Fruit fly (Drosophila melanogaster) whole organism, embryonic: Measurements from ENCODE around the gene Osi21.

Experiments
- B-H2 ChIP-seq: fragments of 200-800 bp; sonication (Bioruptor generic); optimal IDR thresholded peaks from 2 replicates; lab custom pipeline; 2018; ENCODE audit warnings: missing biosample characterization, mild to moderate bottlenecking, missing genetic modification characterization
- CG10462 ChIP-seq: fragments of 200-800 bp; sonication (Bioruptor generic); optimal IDR thresholded peaks from 2 replicates; lab custom pipeline; 2016; ENCODE audit warnings: missing biosample characterization, missing genetic modification characterization
- CG10565 ChIP-seq: fragments of 200-800 bp; sonication (Bioruptor generic); optimal IDR thresholded peaks from 3 replicates; lab custom pipeline; 2016; ENCODE audit warnings: missing biosample characterization, mild to moderate bottlenecking, missing genetic modification characterization
- CG11723 ChIP-seq: fragments of 200-800 bp; sonication (Bioruptor generic); optimal IDR thresholded peaks from 2 replicates; lab custom pipeline; 2017; ENCODE audit warnings: missing biosample characterization, mild to moderate bottlenecking, missing genetic modification characterization
- CG12071 ChIP-seq: fragments of 200-800 bp; sonication (Bioruptor generic); optimal IDR thresholded peaks from 3 replicates; lab custom pipeline; 2018; ENCODE audit warnings: missing biosample characterization, mild to moderate bottlenecking, missing genetic modification characterization
- CG1233 ChIP-seq: fragments of 200-800 bp; sonication (Bioruptor generic); optimal IDR thresholded peaks from 4 replicates; lab custom pipeline; 2018; ENCODE audit warnings: missing biosample characterization, mild to moderate bottlenecking, missing genetic modification characterization
- CG17328 ChIP-seq: fragments of 200-800 bp; sonication (Bioruptor generic); IDR thresholded peaks from 2 replicates; pipeline ENCODE4 v1.3.6; 2022; ENCODE audit warnings: missing biosample characterization, missing genetic modification characterization
- CG17359 ChIP-seq: fragments of 200-800 bp; sonication (Bioruptor generic); optimal IDR thresholded peaks from 3 replicates; lab custom pipeline; 2018; ENCODE audit warnings: missing biosample characterization, mild to moderate bottlenecking, missing genetic modification characterization, moderate library complexity
- CG2116 ChIP-seq: fragments of 200-800 bp; sonication (Bioruptor generic); optimal IDR thresholded peaks from 3 replicates; lab custom pipeline; 2018; ENCODE audit warnings: missing biosample characterization, mild to moderate bottlenecking, missing genetic modification characterization
- CG2120 ChIP-seq: fragments of 200-800 bp; sonication (Bioruptor generic); optimal IDR thresholded peaks from 3 replicates; lab custom pipeline; 2016; ENCODE audit warnings: missing biosample characterization, missing genetic modification characterization
- CG2712 ChIP-seq: fragments of 200-800 bp; optimal IDR thresholded peaks from 3 replicates; lab custom pipeline; 2019; ENCODE audit warnings: missing biosample characterization, mild to moderate bottlenecking, missing genetic modification characterization, moderate library complexity
- CG30431 ChIP-seq: fragments of 200-800 bp; sonication (Bioruptor generic); optimal IDR thresholded peaks from 2 replicates; lab custom pipeline; 2017; ENCODE audit warnings: missing biosample characterization, missing genetic modification characterization
- CG4404 ChIP-seq: fragments of 200-800 bp; sonication (Bioruptor generic); IDR thresholded peaks from 2 replicates; pipeline ENCODE4 v1.3.6; 2022; ENCODE audit warnings: missing biosample characterization, missing genetic modification characterization
- CG7987 ChIP-seq: fragments of 200-800 bp; sonication (Bioruptor generic); optimal IDR thresholded peaks from 2 replicates; lab custom pipeline; 2018; ENCODE audit warnings: missing biosample characterization, mild to moderate bottlenecking, missing genetic modification characterization, moderate library complexity
- CG8359 ChIP-seq: fragments of 200-800 bp; sonication (Bioruptor generic); optimal IDR thresholded peaks from 2 replicates; lab custom pipeline; 2017; ENCODE audit warnings: missing biosample characterization, mild to moderate bottlenecking, missing genetic modification characterization, borderline replicate concordance
- CG8765 ChIP-seq: fragments of 200-800 bp; sonication (Bioruptor generic); IDR thresholded peaks from 2 replicates; pipeline ENCODE4 v1.3.6; 2022; ENCODE audit warnings: missing biosample characterization, missing genetic modification characterization
- CG9215 ChIP-seq: fragments of 200-800 bp; sonication (Bioruptor generic); IDR thresholded peaks from 2 replicates; pipeline ENCODE4 v1.3.6; 2022; ENCODE audit warnings: missing biosample characterization, missing genetic modification characterization
- Dll ChIP-seq: fragments of 200-800 bp; sonication (Bioruptor generic); IDR thresholded peaks from 4 replicates; pipeline ENCODE4 v1.3.6; 2022; ENCODE audit warnings: missing biosample characterization, missing genetic modification characterization; ENCODE audit not compliant: partially characterized antibody
- H15 ChIP-seq: fragments of 200-800 bp; sonication (Bioruptor generic); IDR thresholded peaks from 3 replicates; pipeline ENCODE4 v1.3.6; 2022; ENCODE audit warnings: missing biosample characterization, missing genetic modification characterization
- Jarid2 ChIP-seq: fragments of 200-800 bp; sonication (Bioruptor generic); optimal IDR thresholded peaks from 3 replicates; lab custom pipeline; 2017; ENCODE audit warnings: mild to moderate bottlenecking, missing biosample characterization, missing genetic modification reagents, missing genetic modification characterization
- NK7.1 ChIP-seq: fragments of 200-800 bp; sonication (Bioruptor generic); optimal IDR thresholded peaks from 3 replicates; lab custom pipeline; 2016; ENCODE audit warnings: missing biosample characterization, missing genetic modification characterization
- Nf-YB ChIP-seq: fragments of 200-800 bp; sonication (Bioruptor generic); optimal IDR thresholded peaks from 3 replicates; lab custom pipeline; 2019; ENCODE audit warnings: missing biosample characterization, mild to moderate bottlenecking, missing genetic modification characterization, moderate library complexity
- Scr ChIP-seq: fragments of 200-800 bp; sonication (Bioruptor generic); IDR thresholded peaks from 2 replicates; pipeline ENCODE4 v1.3.6; 2022; ENCODE audit warnings: missing biosample characterization, missing genetic modification characterization; ENCODE audit not compliant: partially characterized antibody
- Sox100B ChIP-seq: fragments of 200-800 bp; sonication (Bioruptor generic); optimal IDR thresholded peaks from 3 replicates; lab custom pipeline; 2018; ENCODE audit warnings: missing biosample characterization, mild to moderate bottlenecking, missing genetic modification characterization
- ase ChIP-seq: fragments of 200-800 bp; sonication (Bioruptor generic); IDR thresholded peaks from 3 replicates; pipeline ENCODE4 v1.3.6; 2022; ENCODE audit warnings: missing biosample characterization, missing genetic modification characterization
- ash1 ChIP-seq: fragments of 200-800 bp; sonication (Bioruptor generic); optimal IDR thresholded peaks from 2 replicates; lab custom pipeline; 2018; ENCODE audit warnings: missing biosample characterization, mild to moderate bottlenecking, missing genetic modification characterization
- az2 ChIP-seq: fragments of 200-800 bp; sonication (Bioruptor generic); optimal IDR thresholded peaks from 3 replicates; lab custom pipeline; 2016; ENCODE audit warnings: missing biosample characterization, missing genetic modification characterization
- bowl ChIP-seq: fragments of 200-800 bp; sonication (Bioruptor generic); IDR thresholded peaks from 2 replicates; pipeline ENCODE4 v1.3.6; 2022; ENCODE audit warnings: missing biosample characterization, missing genetic modification characterization
- dm ChIP-seq: fragments of 200-800 bp; sonication (Bioruptor generic); optimal IDR thresholded peaks from 3 replicates; lab custom pipeline; 2016; ENCODE audit warnings: missing biosample characterization, missing genetic modification characterization
- exex ChIP-seq: fragments of 200-800 bp; sonication (Bioruptor generic); optimal IDR thresholded peaks from 4 replicates; lab custom pipeline; 2018; ENCODE audit warnings: missing biosample characterization, mild to moderate bottlenecking, missing genetic modification characterization, moderate library complexity
- fd3F ChIP-seq: fragments of 200-800 bp; sonication (Bioruptor generic); optimal IDR thresholded peaks from 2 replicates; lab custom pipeline; 2018; ENCODE audit warnings: missing biosample characterization, mild to moderate bottlenecking, missing genetic modification characterization, moderate library complexity
- gfzf ChIP-seq: fragments of 200-800 bp; sonication (Bioruptor generic); optimal IDR thresholded peaks from 2 replicates; lab custom pipeline; 2016; ENCODE audit warnings: missing biosample characterization, mild to moderate bottlenecking, missing genetic modification characterization, moderate library complexity
- grn ChIP-seq: fragments of 200-800 bp; sonication (Bioruptor generic); optimal IDR thresholded peaks from 3 replicates; lab custom pipeline; 2017; ENCODE audit warnings: missing biosample characterization, missing genetic modification characterization
- gsb ChIP-seq: fragments of 200-800 bp; sonication (Bioruptor generic); IDR thresholded peaks from 2 replicates; pipeline ENCODE4 v1.3.6; 2022; ENCODE audit warnings: missing biosample characterization, missing genetic modification characterization
- gt ChIP-seq: fragments of 200-800 bp; sonication (Bioruptor generic); IDR thresholded peaks from 2 replicates; pipeline ENCODE4 v1.3.6; 2022; ENCODE audit warnings: missing biosample characterization, missing genetic modification characterization
- lab ChIP-seq: fragments of 200-800 bp; sonication (Bioruptor generic); optimal IDR thresholded peaks from 3 replicates; lab custom pipeline; 2017; ENCODE audit warnings: missing biosample characterization, missing genetic modification characterization, mild to moderate bottlenecking, moderate library complexity, missing genetic modification reagents
- lbe ChIP-seq: fragments of 200-800 bp; sonication (Bioruptor generic); optimal IDR thresholded peaks from 2 replicates; lab custom pipeline; 2016; ENCODE audit warnings: missing biosample characterization, mild to moderate bottlenecking, missing genetic modification characterization
- luna ChIP-seq: fragments of 200-800 bp; sonication (Bioruptor generic); optimal IDR thresholded peaks from 2 replicates; lab custom pipeline; 2016; ENCODE audit warnings: missing biosample characterization, missing genetic modification characterization
- mam ChIP-seq: fragments of 200-800 bp; sonication (Bioruptor generic); optimal IDR thresholded peaks from 3 replicates; lab custom pipeline; 2016; ENCODE audit warnings: missing biosample characterization, missing genetic modification characterization
- p53 ChIP-seq: fragments of 200-800 bp; sonication (Bioruptor generic); optimal IDR thresholded peaks from 2 replicates; lab custom pipeline; 2016; ENCODE audit warnings: missing biosample characterization, missing genetic modification characterization
- pan ChIP-seq, 4 experiments: fragments of >200 bp in 3 of 4; fragments of 200-800 bp in 1 of 4; sonication (Bioruptor generic) in 1 of 4; optimal IDR thresholded peaks in 3 of 4; IDR thresholded peaks in 1 of 4; 2 replicates each; pipeline versions ENCODE4 v1.3.6 to Lab custom; 2017 to 2022; ENCODE audit warnings: missing biosample characterization in 2 of 4, missing genetic modification characterization in 2 of 4, mixed read lengths in 1 of 4
- pfk ChIP-seq: fragments of 200-800 bp; sonication (Bioruptor generic); optimal IDR thresholded peaks from 2 replicates; lab custom pipeline; 2018; ENCODE audit warnings: missing biosample characterization, mild to moderate bottlenecking, missing genetic modification characterization, moderate library complexity
- psq ChIP-seq: fragments of 200-800 bp; sonication (Bioruptor generic); optimal IDR thresholded peaks from 2 replicates; lab custom pipeline; 2017; ENCODE audit warnings: missing biosample characterization, missing genetic modification characterization
- pum ChIP-seq: fragments of 200-800 bp; sonication (Bioruptor generic); optimal IDR thresholded peaks from 2 replicates; lab custom pipeline; 2016; ENCODE audit warnings: missing biosample characterization, missing genetic modification characterization
- scrt ChIP-seq: fragments of 200-800 bp; sonication (Bioruptor generic); optimal IDR thresholded peaks from 2 replicates; lab custom pipeline; 2018; ENCODE audit warnings: missing biosample characterization, mild to moderate bottlenecking, missing genetic modification characterization, moderate library complexity
- tgo ChIP-seq: fragments of 200-800 bp; sonication (Bioruptor generic); IDR thresholded peaks from 3 replicates; pipeline ENCODE4 v1.3.6; 2022; ENCODE audit warnings: missing biosample characterization, missing genetic modification characterization
- trh ChIP-seq: fragments of 200-800 bp; sonication (Bioruptor generic); optimal IDR thresholded peaks from 2 replicates; lab custom pipeline; 2016; ENCODE audit warnings: missing biosample characterization, missing genetic modification characterization
- wek ChIP-seq: fragments of 200-800 bp; sonication (Bioruptor generic); optimal IDR thresholded peaks from 3 replicates; lab custom pipeline; 2018; ENCODE audit warnings: missing biosample characterization, mild to moderate bottlenecking, missing genetic modification characterization, moderate library complexity
- yki ChIP-seq: fragments of >200 bp; optimal IDR thresholded peaks from 3 replicates; lab custom pipeline; 2018
- zen ChIP-seq: fragments of 200-800 bp; sonication (Bioruptor generic); optimal IDR thresholded peaks from 3 replicates; lab custom pipeline; 2018; ENCODE audit warnings: missing biosample characterization, mild to moderate bottlenecking, missing genetic modification characterization, moderate library complexity
- zfh2 ChIP-seq: fragments of 200-800 bp; sonication (Bioruptor generic); optimal IDR thresholded peaks from 2 replicates; lab custom pipeline; 2016; ENCODE audit warnings: missing biosample characterization, missing genetic modification characterization

Gene Osi21

dm6 chr2L:11277927-11278351 is 7.6 kb downstream of the Osi21 start, which contains the start of gene CG33695 (continued):
- TF ChIP-seq lbe (GFP tag; lab: Kevin White, UChicago) (peak; percentile 74), CG2712 (tag; lab: Kevin White, UChicago) (peak; percentile 41), CG30431 (GFP tag; lab: Kevin White, UChicago) (no peak), Sox100B (GFP tag; lab: Kevin White, UChicago) (no peak), fd3F (GFP tag; lab: Kevin White, UChicago) (no peak), CG8359 (GFP tag; lab: Kevin White, UChicago) (no peak), Scr (peak; percentile 70), CG17328 (GFP tag; lab: Robert Waterston, UW) (no peak), zfh2 (GFP tag; lab: Kevin White, UChicago) (peak; percentile 88), CG10462 (GFP tag; lab: Kevin White, UChicago) (peak; percentile 23), NK7.1 (GFP tag; lab: Kevin White, UChicago) (peak; percentile 42), pum (peak; percentile 68), bowl (no peak; the same call in 1 of the 2 replicates), CG2120 (peak; percentile 91), Dll (GFP tag; lab: Robert Waterston, UW) (peak; percentile 75), exex (tag; lab: Kevin White, UChicago) (no peak), Nf-YB (GFP tag; lab: Kevin White, UChicago) (no peak), p53 (GFP tag; lab: Kevin White, UChicago) (peak; percentile 43), ash1 (GFP tag; lab: Kevin White, UChicago) (no peak), pan (optimal IDR thresholded peaks at IDR 0.05; lab: Kevin White, UChicago) (no peak), pan (GFP tag; optimal IDR thresholded peaks at IDR 0.05 in 1 of 2, IDR thresholded peaks at IDR 0.05 in 1 of 2) (peak in 1 of 2 experiments; percentile 22), yki (lab: Kevin White, UChicago) (no peak), gsb (GFP tag; lab: Robert Waterston, UW) (no peak), CG17359 (peak; percentile 22), pfk (GFP tag; lab: Kevin White, UChicago) (no peak), wek (GFP tag; lab: Kevin White, UChicago) (no peak), trh (peak; percentile 47), CG2116 (peak; percentile 81), luna (GFP tag; lab: Kevin White, UChicago) (peak; percentile 44), CG7987 (GFP tag; lab: Kevin White, UChicago) (peak; percentile 50), CG12071 (GFP tag; lab: Kevin White, UChicago) (no peak), gfzf (GFP tag; lab: Kevin White, UChicago) (peak; percentile 38), gt (GFP tag; lab: Robert Waterston, UW) (no peak)

- no peak for TF ChIP-seq az2 (GFP tag; lab: Kevin White, UChicago)
- no peak for TF ChIP-seq tgo (GFP tag; lab: Robert Waterston, UW)
- no peak for TF ChIP-seq psq (GFP tag; lab: Kevin White, UChicago)
- TF ChIP-seq CG11723 (GFP tag; lab: Kevin White, UChicago): no peak
- TF ChIP-seq mam (GFP tag; lab: Kevin White, UChicago): no peak
- no peak for TF ChIP-seq CG1233 (GFP tag; lab: Kevin White, UChicago)
- TF ChIP-seq lab (GFP tag; lab: Kevin White, UChicago): peak; percentile 77
- TF ChIP-seq zen (tag; lab: Kevin White, UChicago): no peak
- no peak for TF ChIP-seq dm (GFP tag; lab: Kevin White, UChicago)
- peak; percentile 38 for TF ChIP-seq B-H2 (GFP tag; lab: Kevin White, UChicago)
- no peak for TF ChIP-seq CG10565 (GFP tag; lab: Kevin White, UChicago)
- no peak for TF ChIP-seq scrt (GFP tag; lab: Kevin White, UChicago)
- no peak for TF ChIP-seq H15 (GFP tag; lab: Robert Waterston, UW)
- no peak for TF ChIP-seq CG9215
- peak; percentile 44 for TF ChIP-seq Jarid2
- TF ChIP-seq CG8765 (GFP tag; lab: Robert Waterston, UW): no peak
- peak; percentile 91 for TF ChIP-seq grn (GFP tag; lab: Kevin White, UChicago)
- no peak for TF ChIP-seq ase (GFP tag; lab: Robert Waterston, UW)
- no peak for TF ChIP-seq CG4404
These were observed 13.8 kb downstream of the Osi21 start for dm6 chr2L:11271622-11272282.
